Worm (Caenorhabditis elegans): ENCODE measurements around the gene nhr-93.

Gene nhr-93

ce11 chrV:3502038-3502437, 36.2 kb downstream of the nhr-93 start, which contains the start of the genes C07G3.8 and C07G3.10:
TSS of gene C07G3.8 (minus strand) at chrV:3502138.
TSS of gene C07G3.10 (plus strand) at chrV:3502307.
- TF ChIP-seq somi-1 (GFP tag; optimal IDR thresholded peaks at IDR 0.05) = no peak
- no peak for TF ChIP-seq ztf-28 (GFP tag; IDR thresholded peaks at IDR 0.05)
- TF ChIP-seq snpc-3.4 (tag; optimal IDR thresholded peaks at IDR 0.05) = no peak
- no peak for TF ChIP-seq K11D2.4 (GFP tag; IDR thresholded peaks at IDR 0.05)
- TF ChIP-seq ZK185.1 (tag; optimal IDR thresholded peaks at IDR 0.05; ENCODE audit: poor library complexity, severe bottlenecking) = no peak
- TF ChIP-seq sea-2 (GFP tag; IDR thresholded peaks at IDR 0.05) = no peak
- TF ChIP-seq lin-54 (GFP tag; optimal IDR thresholded peaks at IDR 0.05) = no peak
- TF ChIP-seq Y79H2A.3 (GFP tag; conservative IDR thresholded peaks at IDR 0.05) = no peak
- no peak for TF ChIP-seq hlh-12 (tag; optimal IDR thresholded peaks at IDR 0.05)
- no peak for TF ChIP-seq rec-8 (tag; optimal IDR thresholded peaks at IDR 0.05)
- no peak for TF ChIP-seq ztf-26 (tag; optimal IDR thresholded peaks at IDR 0.05)
- TF ChIP-seq ets-4 (GFP tag; optimal IDR thresholded peaks at IDR 0.05) = no peak
- no peak for TF ChIP-seq bed-1 (GFP tag; IDR thresholded peaks at IDR 0.05)
- no peak for TF ChIP-seq tbp1 (GFP tag; optimal IDR thresholded peaks at IDR 0.05)

ce11 chrV:3496880-3497279, 41.3 kb downstream of the nhr-93 start, which contains the start of gene C07G3.15:
TSS of gene C07G3.15 (minus strand) at chrV:3496980.
- TF ChIP-seq mcd-1 (GFP tag; IDR thresholded peaks at IDR 0.05) (no peak), attf-6 (GFP tag; IDR thresholded peaks at IDR 0.05) (no peak), chd-7 (tag; optimal IDR thresholded peaks at IDR 0.05) (no peak), ama-1 (optimal IDR thresholded peaks at IDR 0.05) (no peak), ama-1 (GFP tag; optimal IDR thresholded peaks at IDR 0.05) (no peak), mes-4 (tag; optimal IDR thresholded peaks at IDR 0.05) (no peak), nhr-179 (tag; optimal IDR thresholded peaks at IDR 0.05) (no peak), Y53G8AR.9 (GFP tag; conservative IDR thresholded peaks at IDR 0.05) (no peak), dpff-1 (tag; optimal IDR thresholded peaks at IDR 0.05) (no peak), madf-10 (tag; optimal IDR thresholded peaks at IDR 0.05) (no peak), F55B11.4 (tag; optimal IDR thresholded peaks at IDR 0.05; ENCODE audit: borderline replicate concordance, insufficient read depth) (no peak), nhr-120 (GFP tag; IDR thresholded peaks at IDR 0.05) (no peak), F10E7.11 (tag; optimal IDR thresholded peaks at IDR 0.05) (no peak)

- TF ChIP-seq ccch-3 (GFP tag; optimal IDR thresholded peaks at IDR 0.05) (no peak), somi-1 (GFP tag; optimal IDR thresholded peaks at IDR 0.05) (no peak), unc-62 (GFP tag; optimal IDR thresholded peaks at IDR 0.05) (no peak), ztf-3 (GFP tag; optimal IDR thresholded peaks at IDR 0.05) (no peak), B0019.2 (GFP tag; conservative IDR thresholded peaks at IDR 0.05) (no peak), dpl-1 (GFP tag; optimal IDR thresholded peaks at IDR 0.05) (no peak), Y67H2A.10 (GFP tag; conservative IDR thresholded peaks at IDR 0.05) (no peak), hlh-12 (tag; optimal IDR thresholded peaks at IDR 0.05) (no peak), lin-54 (GFP tag; optimal IDR thresholded peaks at IDR 0.05) (no peak), ets-4 (GFP tag; optimal IDR thresholded peaks at IDR 0.05) (no peak), C06A6.2 (GFP tag; conservative IDR thresholded peaks at IDR 0.05) (no peak), hsf-1 (GFP tag; IDR thresholded peaks at IDR 0.05) (no peak), zim-3 (tag; optimal IDR thresholded peaks at IDR 0.05) (no peak), bed-1 (GFP tag; IDR thresholded peaks at IDR 0.05) (no peak)
Measured at ce11 chrV:3490435-3490834, 47.8 kb downstream of the nhr-93 start, which contains the start of gene srbc-36. TSS of gene srbc-36 (minus strand) at chrV:3490535.

ce11 chrV:3486857-3487256, 51.4 kb downstream of the nhr-93 start, which contains the start of gene srbc-32:
TSS of gene srbc-32 (minus strand) at chrV:3486957.
- no peak for TF ChIP-seq F49E8.2 (tag; optimal IDR thresholded peaks at IDR 0.05; ENCODE audit: insufficient read depth)
- TF ChIP-seq lag-1 (GFP tag; IDR thresholded peaks at IDR 0.05) = no peak
- TF ChIP-seq Y67H2A.10 (GFP tag; conservative IDR thresholded peaks at IDR 0.05) = no peak
- TF ChIP-seq ztf-3 (GFP tag; optimal IDR thresholded peaks at IDR 0.05) = no peak
- TF ChIP-seq hlh-12 (tag; optimal IDR thresholded peaks at IDR 0.05) = no peak
- no peak for TF ChIP-seq chd-7 (tag; optimal IDR thresholded peaks at IDR 0.05)
- TF ChIP-seq ztf-6 (GFP tag; IDR thresholded peaks at IDR 0.05) = no peak
